Fruit fly (Drosophila melanogaster): ENCODE data around the gene Trf4.

Trf4 gene

DNA sequence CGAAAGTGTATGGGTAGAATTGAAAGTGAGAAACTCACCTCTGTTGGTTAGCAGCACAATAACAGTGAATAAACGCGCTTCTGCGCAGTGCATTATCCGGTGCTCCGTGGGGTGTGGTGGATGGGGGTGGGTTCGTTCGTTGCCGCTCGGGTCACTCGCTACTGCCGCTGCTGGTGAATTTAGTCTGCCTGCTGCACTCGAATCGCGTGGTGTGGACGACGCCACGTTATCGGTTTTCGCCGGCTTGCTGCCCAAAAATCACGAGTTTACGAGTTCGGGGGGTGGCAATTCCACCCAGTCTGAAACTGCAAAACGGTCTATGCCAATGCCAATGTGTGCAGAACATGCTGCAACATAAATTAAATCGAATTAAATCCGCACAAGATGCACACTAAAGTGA lies 12.7 kb downstream of the Trf4 start, which contains the start of gene Tmtc1:
Gene Tmtc1 (plus strand): TSS at position 182 of the 400 bp plus-strand sequence.
- TF ChIP-seq h (optimal IDR thresholded peaks at IDR 0.05), result no peak
- no peak for TF ChIP-seq insv (optimal IDR thresholded peaks at IDR 0.05)
- TF ChIP-seq Sin3A (optimal IDR thresholded peaks at IDR 0.05), result no peak
- no peak for TF ChIP-seq Myc (optimal IDR thresholded peaks at IDR 0.05)
- no peak for TF ChIP-seq ttk (optimal IDR thresholded peaks at IDR 0.05)
- no peak for TF ChIP-seq psq (optimal IDR thresholded peaks at IDR 0.05)

- no peak for TF ChIP-seq psq (optimal IDR thresholded peaks at IDR 0.05)
- TF ChIP-seq Sin3A (optimal IDR thresholded peaks at IDR 0.05), result no peak
- TF ChIP-seq h (optimal IDR thresholded peaks at IDR 0.05), result no peak
- no peak for TF ChIP-seq ttk (optimal IDR thresholded peaks at IDR 0.05)
- no peak for TF ChIP-seq insv (optimal IDR thresholded peaks at IDR 0.05)
- TF ChIP-seq Myc (optimal IDR thresholded peaks at IDR 0.05), result no peak
Observed at dm6 chr2L:2696337-2696736, 31.5 kb downstream of the Trf4 start, which contains the start of gene Trf5. Trf5 (minus strand) TSS chr2L:2696437.

All from Kc167 (cell line).